Worm (Caenorhabditis elegans) whole organism, L2 larva: Measurements from ENCODE around the gene epg-4.

Experiments used
- C34F6.9 ChIP-seq: fragments of 150-350 bp; optimal IDR thresholded peaks from 2 replicates; lab custom pipeline; 2014; ENCODE audit warnings: missing biosample characterization, missing genetic modification characterization
- F13H6.1 ChIP-seq: sonication (generic microtip); optimal IDR thresholded peaks from 2 replicates; lab custom pipeline; 2016; ENCODE audit warnings: missing genetic modification characterization, missing compliant biosample characterization
- R02D3.7 ChIP-seq: fragments of 150-350 bp; optimal IDR thresholded peaks from 2 replicates; lab custom pipeline; 2014; ENCODE audit warnings: missing biosample characterization, missing genetic modification characterization
- Y55F3AM.14 ChIP-seq: fragments of 200-800 bp; sonication (Bioruptor generic); optimal IDR thresholded peaks from 2 replicates; lab custom pipeline; 2018; ENCODE audit warnings: mild to moderate bottlenecking, missing genetic modification characterization, missing compliant biosample characterization
- ZK546.5 ChIP-seq: sonication (generic microtip); optimal IDR thresholded peaks from 2 replicates; lab custom pipeline; 2017; ENCODE audit warnings: missing biosample characterization, missing genetic modification characterization
- alr-1 ChIP-seq: fragments of 150-350 bp; optimal IDR thresholded peaks from 2 replicates; lab custom pipeline; 2014; ENCODE audit warnings: missing biosample characterization, missing genetic modification characterization
- aly-2 ChIP-seq: fragments of 150-350 bp; optimal IDR thresholded peaks from 2 replicates; lab custom pipeline; 2014; ENCODE audit warnings: missing biosample characterization, missing genetic modification characterization
- ama-1 ChIP-seq: fragments of 150-350 bp; optimal IDR thresholded peaks from 2 replicates; lab custom pipeline; 2018; ENCODE audit warnings: inconsistent platforms
- blmp-1 ChIP-seq: sonication (generic microtip); optimal IDR thresholded peaks from 2 replicates; lab custom pipeline; 2017; ENCODE audit warnings: missing genetic modification characterization, mild to moderate bottlenecking, missing compliant biosample characterization, antibody characterized with exemption, moderate library complexity; ENCODE audit not compliant: insufficient read depth
- ceh-16 ChIP-seq: fragments of 150-350 bp; optimal IDR thresholded peaks from 2 replicates; lab custom pipeline; 2014; ENCODE audit warnings: missing biosample characterization, missing genetic modification characterization
- ceh-82 ChIP-seq: fragments of 150-350 bp; optimal IDR thresholded peaks from 2 replicates; lab custom pipeline; 2014; ENCODE audit warnings: missing biosample characterization, missing genetic modification characterization
- crh-2 ChIP-seq: sonication (generic microtip); optimal IDR thresholded peaks from 2 replicates; lab custom pipeline; 2017; ENCODE audit warnings: missing biosample characterization, missing genetic modification characterization
- dmd-4 ChIP-seq: sonication (generic microtip); optimal IDR thresholded peaks from 2 replicates; lab custom pipeline; 2017; ENCODE audit warnings: missing biosample characterization, missing genetic modification characterization
- egl-27 ChIP-seq: sonication (generic microtip); optimal IDR thresholded peaks from 3 replicates; lab custom pipeline; 2017; ENCODE audit warnings: missing biosample characterization, missing genetic modification reagents, missing genetic modification characterization
- elt-1 ChIP-seq: fragments of 150-350 bp; optimal IDR thresholded peaks from 2 replicates; lab custom pipeline; 2014; ENCODE audit warnings: missing biosample characterization, missing genetic modification characterization
- elt-3 ChIP-seq: sonication (generic microtip); optimal IDR thresholded peaks from 2 replicates; lab custom pipeline; 2017; ENCODE audit warnings: missing biosample characterization, missing genetic modification characterization
- fos-1 ChIP-seq: fragments of 150-350 bp; optimal IDR thresholded peaks from 2 replicates; lab custom pipeline; 2014; ENCODE audit warnings: missing biosample characterization, missing genetic modification characterization
- gmeb-1 ChIP-seq: fragments of 150-350 bp; optimal IDR thresholded peaks from 2 replicates; lab custom pipeline; 2014; ENCODE audit warnings: missing biosample characterization, missing genetic modification characterization
- lin-11 ChIP-seq: fragments of 150-350 bp; sonication (generic microtip); optimal IDR thresholded peaks from 2 replicates; lab custom pipeline; 2014; ENCODE audit warnings: missing biosample characterization, missing genetic modification characterization, inconsistent platforms, mixed read lengths
- lin-13 ChIP-seq: fragments of 150-350 bp; optimal IDR thresholded peaks from 2 replicates; lab custom pipeline; 2014; ENCODE audit warnings: missing biosample characterization, missing genetic modification reagents, missing genetic modification characterization
- lin-39 ChIP-seq: fragments of 150-350 bp; optimal IDR thresholded peaks from 2 replicates; lab custom pipeline; 2014; ENCODE audit warnings: missing biosample characterization, missing genetic modification reagents, missing genetic modification characterization
- lsy-2 ChIP-seq, 2 experiments: fragments of 150-350 bp in 1 of 2; sonication (generic microtip) in 1 of 2; optimal IDR thresholded peaks; 2 replicates each; lab custom pipeline; 2014 to 2017; ENCODE audit warnings: missing biosample characterization in 2 of 2, missing genetic modification characterization in 2 of 2
- mab-5 ChIP-seq: fragments of 150-350 bp; optimal IDR thresholded peaks from 2 replicates; lab custom pipeline; 2014; ENCODE audit warnings: missing biosample characterization, missing genetic modification characterization
- mbf-1 ChIP-seq: sonication (generic microtip); optimal IDR thresholded peaks from 2 replicates; lab custom pipeline; 2017; ENCODE audit warnings: missing biosample characterization, missing genetic modification characterization
- mdl-1 ChIP-seq, 2 experiments: fragments of 150-350 bp in 1 of 2; sonication (generic microtip) in 1 of 2; optimal IDR thresholded peaks; 2 replicates each; lab custom pipeline; 2017; ENCODE audit warnings: missing biosample characterization in 2 of 2, missing genetic modification characterization in 2 of 2
- nhr-10 ChIP-seq: sonication (generic microtip); optimal IDR thresholded peaks from 2 replicates; lab custom pipeline; 2017; ENCODE audit warnings: missing biosample characterization, missing genetic modification characterization
- nhr-11 ChIP-seq: fragments of 150-350 bp; optimal IDR thresholded peaks from 2 replicates; lab custom pipeline; 2014; ENCODE audit warnings: missing biosample characterization, missing genetic modification characterization
- nhr-12 ChIP-seq: fragments of 150-350 bp; optimal IDR thresholded peaks from 2 replicates; lab custom pipeline; 2014; ENCODE audit warnings: missing biosample characterization, missing genetic modification characterization
- nhr-129 ChIP-seq: fragments of 150-350 bp; optimal IDR thresholded peaks from 2 replicates; lab custom pipeline; 2014; ENCODE audit warnings: missing biosample characterization, missing genetic modification characterization
- nhr-21 ChIP-seq: fragments of 150-350 bp; optimal IDR thresholded peaks from 2 replicates; lab custom pipeline; 2014; ENCODE audit warnings: missing biosample characterization, missing genetic modification characterization
- nhr-23 ChIP-seq: fragments of 150-350 bp; optimal IDR thresholded peaks from 2 replicates; lab custom pipeline; 2014; ENCODE audit warnings: missing biosample characterization, missing genetic modification reagents, missing genetic modification characterization
- nhr-237 ChIP-seq: fragments of 150-350 bp; optimal IDR thresholded peaks from 2 replicates; lab custom pipeline; 2014; ENCODE audit warnings: missing biosample characterization, missing genetic modification characterization
- nhr-25 ChIP-seq: fragments of 150-350 bp; sonication (generic microtip); optimal IDR thresholded peaks from 3 replicates; lab custom pipeline; 2014; ENCODE audit warnings: missing biosample characterization, missing genetic modification characterization
- nhr-6 ChIP-seq: fragments of 150-350 bp; optimal IDR thresholded peaks from 2 replicates; lab custom pipeline; 2014; ENCODE audit warnings: missing biosample characterization, missing genetic modification characterization
- nhr-77 ChIP-seq: fragments of 150-350 bp; optimal IDR thresholded peaks from 2 replicates; lab custom pipeline; 2014; ENCODE audit warnings: missing biosample characterization, missing genetic modification characterization
- peb-1 ChIP-seq: fragments of 150-350 bp; optimal IDR thresholded peaks from 2 replicates; lab custom pipeline; 2014; ENCODE audit warnings: missing biosample characterization, missing genetic modification characterization
- sem-4 ChIP-seq: fragments of 150-350 bp; optimal IDR thresholded peaks from 2 replicates; lab custom pipeline; 2014; ENCODE audit warnings: missing biosample characterization, missing genetic modification reagents, missing genetic modification characterization
- skn-1 ChIP-seq: sonication (generic microtip); optimal IDR thresholded peaks from 2 replicates; lab custom pipeline; 2017; ENCODE audit warnings: missing biosample characterization, missing genetic modification characterization
- sma-3 ChIP-seq: sonication (generic microtip); optimal IDR thresholded peaks from 2 replicates; lab custom pipeline; 2016; ENCODE audit warnings: missing genetic modification reagents, missing genetic modification characterization, missing compliant biosample characterization
- sma-9 ChIP-seq, 2 experiments: fragments of 150-350 bp in 1 of 2; sonication (generic microtip) in 1 of 2; optimal IDR thresholded peaks; 2 replicates each; lab custom pipeline; 2014 to 2016; ENCODE audit warnings: missing genetic modification characterization in 2 of 2, mild to moderate bottlenecking in 1 of 2, missing biosample characterization in 1 of 2, missing compliant biosample characterization in 1 of 2, missing genetic modification reagents in 1 of 2, moderate library complexity in 1 of 2
- snpc-4 ChIP-seq: fragments of 150-350 bp; optimal IDR thresholded peaks from 2 replicates; lab custom pipeline; 2014; ENCODE audit warnings: missing biosample characterization, missing genetic modification characterization
- unc-39 ChIP-seq: fragments of 150-350 bp; optimal IDR thresholded peaks from 2 replicates; lab custom pipeline; 2014; ENCODE audit warnings: missing biosample characterization, missing genetic modification characterization
- unc-55 ChIP-seq: fragments of 150-350 bp; sonication (generic microtip); optimal IDR thresholded peaks from 3 replicates; lab custom pipeline; 2014; ENCODE audit warnings: missing biosample characterization, missing genetic modification reagents, missing genetic modification characterization
- unc-62 ChIP-seq: fragments of 150-350 bp; optimal IDR thresholded peaks from 2 replicates; lab custom pipeline; 2014; ENCODE audit warnings: missing biosample characterization, missing genetic modification reagents, missing genetic modification characterization
- zag-1 ChIP-seq: fragments of 150-350 bp; optimal IDR thresholded peaks from 2 replicates; lab custom pipeline; 2014; ENCODE audit warnings: missing biosample characterization, missing genetic modification characterization
- ztf-1 ChIP-seq: fragments of 200-800 bp; sonication (Bioruptor generic); conservative IDR thresholded peaks from 2 replicates; pipeline ENCODE4 v1.3.6; 2022; ENCODE audit warnings: missing genetic modification characterization, missing compliant biosample characterization
- ztf-11 ChIP-seq: sonication (generic microtip); optimal IDR thresholded peaks from 2 replicates; lab custom pipeline; 2017; ENCODE audit warnings: missing biosample characterization, missing genetic modification characterization
- ztf-4 ChIP-seq: fragments of 150-350 bp; optimal IDR thresholded peaks from 2 replicates; lab custom pipeline; 2014; ENCODE audit warnings: missing biosample characterization, missing genetic modification characterization

Gene epg-4

DNA sequence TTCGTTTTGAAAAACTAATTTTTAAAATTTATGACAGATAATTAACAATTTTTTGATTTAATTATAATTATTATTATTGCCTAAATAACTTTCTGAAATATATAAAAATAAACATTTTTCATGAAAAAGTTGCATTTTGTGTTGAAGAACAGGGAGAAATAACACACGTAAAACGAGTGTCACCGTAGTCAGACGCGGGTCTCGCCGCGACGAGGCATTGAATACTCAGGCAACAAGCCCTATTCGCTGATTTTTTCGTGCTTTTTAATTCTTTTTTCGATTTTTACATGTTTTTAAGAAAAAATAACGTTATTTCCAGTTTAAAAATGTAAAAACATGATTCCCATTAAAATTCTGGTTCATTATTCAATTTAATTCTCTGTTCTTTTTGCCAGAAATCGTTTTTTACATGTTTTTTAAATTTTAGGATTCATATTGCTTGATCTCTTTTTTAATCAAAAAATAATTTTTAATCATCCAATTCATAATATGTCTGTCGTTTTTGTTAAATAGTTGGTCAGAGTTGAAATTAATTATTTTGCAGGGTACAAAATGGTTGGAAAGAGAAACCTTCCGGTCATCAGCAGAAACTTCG lies 26.0 kb downstream of the epg-4 start, which contains the start of gene rpl-6:
Gene rpl-6 (plus strand): TSS at position 545 of the 595 bp plus-strand sequence.
- peak; percentile 91 for TF ChIP-seq sma-3 (GFP tag; lab: Kevin White, UChicago)
- TF ChIP-seq elt-1 (tag; lab: Kevin White, UChicago): no peak
- peak; percentile 94 for TF ChIP-seq lin-11
- peak; percentile 80 for TF ChIP-seq mab-5 (tag; lab: Kevin White, UChicago)
- no peak for TF ChIP-seq lin-39
- no peak for TF ChIP-seq aly-2 (tag; lab: Kevin White, UChicago)
- TF ChIP-seq alr-1 (tag; lab: Kevin White, UChicago): no peak
- no peak for TF ChIP-seq unc-62 (GFP tag; lab: Kevin White, UChicago)
- TF ChIP-seq ceh-16 (tag; lab: Kevin White, UChicago): peak; percentile 17
- TF ChIP-seq snpc-4 (tag; lab: Kevin White, UChicago): peak; percentile 47
- peak; percentile 88 for TF ChIP-seq nhr-21
- peak; percentile 72 for TF ChIP-seq blmp-1 (tag; lab: Kevin White, UChicago)
- peak; percentile 70 for TF ChIP-seq zag-1 (tag; lab: Kevin White, UChicago)
- TF ChIP-seq crh-2 (tag; lab: Kevin White, UChicago): peak; percentile 95
- TF ChIP-seq dmd-4 (tag; lab: Kevin White, UChicago): no peak
- TF ChIP-seq gmeb-1: peak; percentile 89
- peak in 1 of 2 experiments; percentile 68 for TF ChIP-seq mdl-1 (tag; optimal IDR thresholded peaks at IDR 0.05; lab: Kevin White, UChicago)
- TF ChIP-seq ZK546.5: peak; percentile 85
- peak; percentile 99 for TF ChIP-seq unc-55 (GFP tag; lab: Kevin White, UChicago)
- no peak for TF ChIP-seq ztf-1 (GFP tag; lab: Robert Waterston, UW)
- peak; percentile 50 for TF ChIP-seq nhr-77 (tag; lab: Kevin White, UChicago)
- no peak for TF ChIP-seq elt-3 (tag; lab: Kevin White, UChicago)
- TF ChIP-seq nhr-129 (tag; lab: Kevin White, UChicago): peak; percentile 90
- no peak for TF ChIP-seq unc-39 (tag; lab: Kevin White, UChicago)
- peak; percentile 86 for TF ChIP-seq sma-9 (GFP tag; optimal IDR thresholded peaks at IDR 0.05; lab: Kevin White, UChicago)
- no peak for TF ChIP-seq sma-9 (tag; optimal IDR thresholded peaks at IDR 0.05; lab: Kevin White, UChicago)
- TF ChIP-seq nhr-12 (tag; lab: Kevin White, UChicago): no peak
- TF ChIP-seq mbf-1 (tag; lab: Kevin White, UChicago): no peak
- TF ChIP-seq lsy-2 (tag; optimal IDR thresholded peaks at IDR 0.05; lab: Kevin White, UChicago): peak; percentile 98 to 100
- no peak for TF ChIP-seq peb-1 (tag; lab: Kevin White, UChicago)
- TF ChIP-seq ceh-82: peak; percentile 25
- TF ChIP-seq nhr-23 (tag; lab: Kevin White, UChicago): no peak
- TF ChIP-seq C34F6.9 (tag; lab: Kevin White, UChicago): peak; percentile 92
- TF ChIP-seq R02D3.7 (tag; lab: Kevin White, UChicago): peak; percentile 28
- TF ChIP-seq lin-13 (GFP tag; lab: Kevin White, UChicago): peak; percentile 93
- peak; percentile 76 for TF ChIP-seq egl-27 (tag; lab: Kevin White, UChicago)
- TF ChIP-seq nhr-237 (tag; lab: Kevin White, UChicago): no peak
- peak; percentile 77 for TF ChIP-seq fos-1 (tag; lab: Kevin White, UChicago)
- peak; percentile 89 for TF ChIP-seq nhr-25 (tag; lab: Kevin White, UChicago)
- TF ChIP-seq Y55F3AM.14 (GFP tag; lab: Kevin White, UChicago): no peak
- no peak for TF ChIP-seq nhr-10
- peak; percentile 58 for TF ChIP-seq nhr-6 (tag; lab: Kevin White, UChicago)
- no peak for TF ChIP-seq nhr-11 (tag; lab: Kevin White, UChicago)
- peak; percentile 77 for TF ChIP-seq F13H6.1 (tag; lab: Kevin White, UChicago)
- TF ChIP-seq ztf-11 (tag; lab: Kevin White, UChicago): no peak
- peak; percentile 73 for TF ChIP-seq ztf-4 (tag; lab: Kevin White, UChicago)
- TF ChIP-seq skn-1 (tag; lab: Kevin White, UChicago): peak; percentile 5
- peak; percentile 41 for TF ChIP-seq ama-1 (lab: Kevin White, UChicago)
- TF ChIP-seq sem-4 (tag; lab: Kevin White, UChicago): peak; percentile 80
- TF ChIP-seq, all 48 proteins: peak for 30
